Worm (Caenorhabditis elegans) whole organism, mixed stage, embryonic: ENCODE measurements around the gene F17A2.16.

Experiments used
- M03D4.4 ChIP-seq: sonication (generic microtip); optimal IDR thresholded peaks from 2 replicates; lab custom pipeline; 2017; ENCODE audit warnings: mild to moderate bottlenecking, missing genetic modification characterization, missing compliant biosample characterization
- cnd-1 ChIP-seq: fragments of 200-800 bp; sonication (Bioruptor generic); optimal IDR thresholded peaks from 2 replicates; lab custom pipeline; 2018; ENCODE audit warnings: mild to moderate bottlenecking, missing genetic modification characterization, missing compliant biosample characterization
- elt-3 ChIP-seq: fragments of 150-350 bp; optimal IDR thresholded peaks from 2 replicates; lab custom pipeline; 2014; ENCODE audit warnings: missing biosample characterization, missing genetic modification characterization
- ham-2 ChIP-seq: fragments of 200-800 bp; sonication (Bioruptor generic); optimal IDR thresholded peaks from 2 replicates; lab custom pipeline; 2018; ENCODE audit warnings: mild to moderate bottlenecking, missing genetic modification characterization, missing compliant biosample characterization
- mep-1 ChIP-seq: fragments of 150-350 bp; optimal IDR thresholded peaks from 2 replicates; lab custom pipeline; 2017; ENCODE audit warnings: missing biosample characterization, missing genetic modification reagents, missing genetic modification characterization, inconsistent platforms
- nhr-12 ChIP-seq: fragments of 150-350 bp; optimal IDR thresholded peaks from 2 replicates; lab custom pipeline; 2014; ENCODE audit warnings: missing biosample characterization, missing genetic modification characterization
- nhr-76 ChIP-seq: sonication (generic microtip); optimal IDR thresholded peaks from 2 replicates; lab custom pipeline; 2017; ENCODE audit warnings: missing biosample characterization, missing genetic modification characterization

DNA sequence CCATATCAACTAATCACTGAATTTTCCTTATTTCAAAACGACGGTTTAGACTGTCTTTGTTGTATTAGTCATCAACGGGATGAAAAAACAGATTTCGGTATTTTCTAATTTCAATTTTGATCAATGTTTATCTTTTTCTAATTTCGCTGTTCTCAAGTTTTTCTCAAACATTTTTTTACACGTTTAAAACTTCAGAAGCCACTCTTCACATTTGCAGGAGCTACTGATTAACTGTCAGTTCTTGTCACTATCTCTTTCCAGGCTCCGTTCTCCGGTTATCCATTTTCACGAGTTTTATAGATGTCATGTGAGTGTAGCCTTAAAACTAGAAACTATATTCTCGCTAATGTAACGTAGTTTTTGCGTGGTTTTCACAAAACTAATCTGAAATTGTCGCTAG lies 17.7 kb upstream of the F17A2.16 start, which contains the start of gene C04B4.4:
- TF ChIP-seq nhr-12 (tag; lab: Kevin White, UChicago) (no peak), nhr-76 (tag; lab: Kevin White, UChicago) (no peak), elt-3 (tag; lab: Kevin White, UChicago) (no peak), M03D4.4 (tag; lab: Kevin White, UChicago) (no peak), cnd-1 (tag; lab: Kevin White, UChicago) (no peak), mep-1 (tag; lab: Kevin White, UChicago) (no peak), ham-2 (no peak)
